Worm (Caenorhabditis elegans): ENCODE data around the gene F15H10.12.
A peak's percentile ranks its signal among the peaks of the same experiment; 100 is the strongest.

The F15H10.12 gene

DNA sequence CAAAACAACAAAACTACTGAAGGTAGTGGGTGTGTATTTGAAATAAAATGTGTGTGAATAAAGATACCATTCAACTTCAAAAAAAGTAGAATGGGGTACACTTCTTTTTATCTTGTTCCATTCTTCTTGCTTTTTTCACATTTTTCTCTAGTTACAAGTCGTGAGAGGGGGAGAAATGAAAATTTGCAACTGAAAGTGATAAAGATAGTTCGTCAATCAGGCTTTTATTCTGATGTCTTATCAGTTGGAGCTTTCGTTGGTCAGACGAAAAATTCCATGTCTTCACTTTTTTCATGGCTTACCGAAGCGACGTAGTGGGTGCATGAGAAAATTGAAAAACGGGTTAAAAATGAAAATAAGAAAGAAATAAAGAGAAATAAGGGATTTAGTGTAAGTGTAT is 23.8 kb upstream of the F15H10.12 start, which contains the start of gene Y32F6A.4 (continued):
- TF ChIP-seq jun-1 (tag; optimal IDR thresholded peaks at IDR 0.05): no peak
- no peak for TF ChIP-seq unc-130 (GFP tag; optimal IDR thresholded peaks at IDR 0.05)
- TF ChIP-seq ZK337.2 (GFP tag; IDR thresholded peaks at IDR 0.05): no peak
- TF ChIP-seq ctbp-1 (GFP tag; IDR thresholded peaks at IDR 0.05): no peak
- no peak for TF ChIP-seq mdt-29 (GFP tag; IDR thresholded peaks at IDR 0.05)
- TF ChIP-seq dmd-6 (GFP tag; IDR thresholded peaks at IDR 0.05): peak; percentile 41; the same call in 1 of the 2 replicates
- no peak for TF ChIP-seq ztf-7 (tag; optimal IDR thresholded peaks at IDR 0.05)
- no peak for TF ChIP-seq zag-1 (tag; optimal IDR thresholded peaks at IDR 0.05)
- TF ChIP-seq attf-4 (tag; optimal IDR thresholded peaks at IDR 0.05): no peak
- peak in 1 of 2 experiments; percentile 81 for TF ChIP-seq unc-62 (GFP tag; optimal IDR thresholded peaks at IDR 0.05 in 1 of 2)
- no peak for TF ChIP-seq unc-62 (tag; optimal IDR thresholded peaks at IDR 0.05)
- TF ChIP-seq ceh-28 (tag; optimal IDR thresholded peaks at IDR 0.05): no peak
- no peak for TF ChIP-seq T26A8.4 (GFP tag; IDR thresholded peaks at IDR 0.05)

DNA sequence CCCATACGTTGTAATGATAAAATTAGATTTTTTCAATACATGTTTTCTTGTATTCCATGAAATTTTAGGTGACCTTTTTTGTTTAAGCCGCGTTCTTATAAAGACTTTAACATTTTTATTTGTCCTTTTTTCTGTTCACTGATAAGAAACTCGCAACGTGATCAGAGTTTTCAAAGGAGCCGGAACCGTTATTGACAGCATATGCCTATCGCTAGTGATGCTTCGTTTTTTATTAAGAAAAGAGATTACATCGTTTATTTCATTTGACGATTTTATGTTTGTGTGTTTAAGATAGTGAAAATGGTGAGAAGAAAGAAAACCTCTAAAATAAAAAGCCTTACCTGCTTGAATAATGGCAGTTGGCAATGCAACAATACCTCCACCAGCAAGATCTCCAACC is 22.7 kb upstream of the F15H10.12 start:
- TF ChIP-seq ces-1 (GFP tag; optimal IDR thresholded peaks at IDR 0.05) (no peak), lir-3 (tag; optimal IDR thresholded peaks at IDR 0.05) (no peak), pha-4 (GFP tag; IDR thresholded peaks at IDR 0.05) (peak; percentile 34; the same call in 1 of the 2 replicates), pha-4 (tag; optimal IDR thresholded peaks at IDR 0.05) (no peak), mxl-3 (GFP tag; optimal IDR thresholded peaks at IDR 0.05) (no peak), F44E2.7 (GFP tag; IDR thresholded peaks at IDR 0.05) (no peak), lin-1 (GFP tag; IDR thresholded peaks at IDR 0.05) (peak; percentile 56; the same call in 1 of the 2 replicates), nhr-28 (tag; optimal IDR thresholded peaks at IDR 0.05) (peak; percentile 87), dmd-6 (GFP tag; IDR thresholded peaks at IDR 0.05) (peak; percentile 89), ZK546.5 (tag; optimal IDR thresholded peaks at IDR 0.05) (no peak), gei-8 (GFP tag; optimal IDR thresholded peaks at IDR 0.05) (no peak), dpl-1 (GFP tag; optimal IDR thresholded peaks at IDR 0.05) (no peak), dve-1 (tag; optimal IDR thresholded peaks at IDR 0.05; ENCODE audit: insufficient read depth) (peak; percentile 88), lim-7 (GFP tag; IDR thresholded peaks at IDR 0.05) (no peak), vab-7 (GFP tag; IDR thresholded peaks at IDR 0.05) (no peak), spr-3 (GFP tag; optimal IDR thresholded peaks at IDR 0.05) (no peak), lin-29 (GFP tag; IDR thresholded peaks at IDR 0.05) (no peak), nhr-77 (tag; optimal IDR thresholded peaks at IDR 0.05) (peak; percentile 61), fkh-10 (GFP tag; optimal IDR thresholded peaks at IDR 0.05) (no peak), daf-16 (GFP tag; optimal IDR thresholded peaks at IDR 0.05) (peak in 1 of 2 experiments; percentile 6), daf-16 (tag; optimal IDR thresholded peaks at IDR 0.05) (peak; percentile 91), ceh-20 (GFP tag; IDR thresholded peaks at IDR 0.05) (0 out of 2 replicates have a peak, but pooled peaks have one; percentile 17), mdl-1 (tag; optimal IDR thresholded peaks at IDR 0.05) (peak in 1 of 2 experiments; percentile 64), pqm-1 (tag; optimal IDR thresholded peaks at IDR 0.05) (peak; percentile 99), hlh-11 (tag; optimal IDR thresholded peaks at IDR 0.05) (peak; percentile 74), php-3 (GFP tag; IDR thresholded peaks at IDR 0.05) (peak; percentile 89), F10B5.3 (tag; optimal IDR thresholded peaks at IDR 0.05) (no peak), hlh-30 (tag; optimal IDR thresholded peaks at IDR 0.05; ENCODE audit: insufficient read depth) (peak; percentile 31)

ce11 chrV:10428608-10429007 is 18.7 kb upstream of the F15H10.12 start, which contains the start of gene tag-314:
Gene tag-314 (minus strand): TSS chrV:10428708.
- TF ChIP-seq egl-43 (GFP tag; IDR thresholded peaks at IDR 0.05) (no peak), skn-1 (tag; optimal IDR thresholded peaks at IDR 0.05) (no peak), madf-9 (GFP tag; conservative IDR thresholded peaks at IDR 0.05) (no peak), dmd-8 (GFP tag; IDR thresholded peaks at IDR 0.05) (no peak), hif-1 (tag; optimal IDR thresholded peaks at IDR 0.05) (no peak), T26A8.4 (GFP tag; IDR thresholded peaks at IDR 0.05) (no peak), aly-2 (tag; optimal IDR thresholded peaks at IDR 0.05) (no peak), mep-1 (tag; optimal IDR thresholded peaks at IDR 0.05) (no peak), jun-1 (tag; optimal IDR thresholded peaks at IDR 0.05) (no peak), D1046.2 (GFP tag; IDR thresholded peaks at IDR 0.05) (no peak), lim-7 (GFP tag; IDR thresholded peaks at IDR 0.05) (no peak), spr-1 (tag; optimal IDR thresholded peaks at IDR 0.05) (no peak), F49E8.2 (tag; optimal IDR thresholded peaks at IDR 0.05; ENCODE audit: borderline replicate concordance) (no peak), lin-39 (tag; optimal IDR thresholded peaks at IDR 0.05) (no peak), F10B5.3 (tag; optimal IDR thresholded peaks at IDR 0.05) (no peak), aha-1 (tag) (no peak), attf-4 (tag; optimal IDR thresholded peaks at IDR 0.05) (no peak)
